Worm (Caenorhabditis elegans) whole organism, L1 larva: ENCODE results near the gene pitp-1.

Experiments
- C04F5.9 ChIP-seq: sonication (generic microtip); optimal IDR thresholded peaks from 2 replicates; lab custom pipeline; 2016; ENCODE audit warnings: missing genetic modification characterization, missing compliant biosample characterization
- C16A3.4 ChIP-seq: fragments of 150-350 bp; optimal IDR thresholded peaks from 2 replicates; lab custom pipeline; 2014; ENCODE audit warnings: missing biosample characterization, missing genetic modification characterization
- aly-2 ChIP-seq: fragments of 150-350 bp; optimal IDR thresholded peaks from 2 replicates; lab custom pipeline; 2014; ENCODE audit warnings: missing biosample characterization, missing genetic modification characterization
- ama-1 ChIP-seq: fragments of 150-350 bp; optimal IDR thresholded peaks from 2 replicates; lab custom pipeline; 2014
- ceh-82 ChIP-seq, 3 experiments: fragments of 150-350 bp in 1 of 3; sonication (generic microtip) in 2 of 3; optimal IDR thresholded peaks; 2 replicates each; lab custom pipeline; 2014 to 2017; ENCODE audit warnings: missing biosample characterization in 3 of 3, missing genetic modification characterization in 3 of 3
- ceh-90 ChIP-seq: sonication (generic microtip); optimal IDR thresholded peaks from 2 replicates; lab custom pipeline; 2016; ENCODE audit warnings: missing genetic modification characterization, missing compliant biosample characterization
- dsc-1 ChIP-seq: sonication (generic microtip); optimal IDR thresholded peaks from 2 replicates; lab custom pipeline; 2016; ENCODE audit warnings: mild to moderate bottlenecking, missing genetic modification characterization, missing compliant biosample characterization
- efl-1 ChIP-seq, 4 experiments: fragments of 150-350 bp; optimal IDR thresholded peaks in 3 of 4; peaks in 1 of 4; 1 replicate in 1 of 4; 2 replicates in 3 of 4; lab custom pipeline; 2014; ENCODE audit warnings: missing biosample characterization in 2 of 4, missing genetic modification characterization in 2 of 4, missing genetic modification reagents in 2 of 4
- efl-3 ChIP-seq: fragments of 200-800 bp; sonication (Bioruptor generic); optimal IDR thresholded peaks from 2 replicates; lab custom pipeline; 2018; ENCODE audit warnings: mild to moderate bottlenecking, missing genetic modification characterization, missing compliant biosample characterization
- egl-27 ChIP-seq, 2 experiments: fragments of 150-350 bp in 1 of 2; sonication (generic microtip); optimal IDR thresholded peaks; 3 replicates each; lab custom pipeline; 2017 to 2018; ENCODE audit warnings: missing biosample characterization in 2 of 2, missing genetic modification characterization in 2 of 2, missing genetic modification reagents in 2 of 2
- elt-2 ChIP-seq: sonication (generic microtip); optimal IDR thresholded peaks from 2 replicates; lab custom pipeline; 2016; ENCODE audit warnings: missing genetic modification characterization, mild to moderate bottlenecking, inconsistent platforms, missing compliant biosample characterization, missing genetic modification reagents
- ets-5 ChIP-seq: fragments of 200-800 bp; sonication (Bioruptor generic); IDR thresholded peaks from 2 replicates; pipeline ENCODE4 v1.3.6; 2022; ENCODE audit warnings: missing genetic modification characterization, missing compliant biosample characterization
- fkh-4 ChIP-seq: sonication (generic microtip); optimal IDR thresholded peaks from 2 replicates; lab custom pipeline; 2016; ENCODE audit warnings: missing compliant biosample characterization, missing genetic modification characterization, borderline replicate concordance
- fkh-8 ChIP-seq: sonication (generic microtip); optimal IDR thresholded peaks from 2 replicates; lab custom pipeline; 2016; ENCODE audit warnings: mild to moderate bottlenecking, missing genetic modification characterization, missing compliant biosample characterization
- hlh-17 ChIP-seq: fragments of 200-800 bp; sonication (Bioruptor generic); optimal IDR thresholded peaks from 2 replicates; lab custom pipeline; 2018; ENCODE audit warnings: missing genetic modification characterization, mild to moderate bottlenecking, missing compliant biosample characterization, moderate library complexity, borderline replicate concordance
- hlh-4 ChIP-seq: sonication (generic microtip); optimal IDR thresholded peaks from 2 replicates; lab custom pipeline; 2016; ENCODE audit warnings: mild to moderate bottlenecking, missing genetic modification characterization, missing compliant biosample characterization
- irx-1 ChIP-seq: sonication (generic microtip); optimal IDR thresholded peaks from 2 replicates; lab custom pipeline; 2016; ENCODE audit warnings: missing genetic modification characterization, missing compliant biosample characterization
- isw-1 ChIP-seq: fragments of 200-800 bp; sonication (Bioruptor generic); IDR thresholded peaks from 2 replicates; pipeline ENCODE4 v1.3.6; 2022; ENCODE audit warnings: missing genetic modification characterization, missing compliant biosample characterization
- lin-13 ChIP-seq: fragments of 150-350 bp; optimal IDR thresholded peaks from 2 replicates; lab custom pipeline; 2014; ENCODE audit warnings: missing biosample characterization, missing genetic modification reagents, missing genetic modification characterization
- lin-15B ChIP-seq: fragments of 150-350 bp; sonication (generic microtip); optimal IDR thresholded peaks from 3 replicates; lab custom pipeline; 2014; ENCODE audit warnings: missing biosample characterization, missing genetic modification characterization
- lin-35 ChIP-seq, 2 experiments: fragments of 150-350 bp; optimal IDR thresholded peaks; 2 replicates each; lab custom pipeline; 2014; ENCODE audit warnings: missing biosample characterization in 2 of 2, missing genetic modification characterization in 2 of 2, missing genetic modification reagents in 2 of 2
- lin-39 ChIP-seq: fragments of 150-350 bp; optimal IDR thresholded peaks from 2 replicates; lab custom pipeline; 2014; ENCODE audit warnings: missing biosample characterization, missing genetic modification reagents, missing genetic modification characterization
- lir-3 ChIP-seq: sonication (generic microtip); optimal IDR thresholded peaks from 2 replicates; lab custom pipeline; 2016; ENCODE audit warnings: mild to moderate bottlenecking, missing genetic modification characterization, moderate library complexity, missing compliant biosample characterization; ENCODE audit not compliant: poor library complexity
- lsy-2 ChIP-seq, 2 experiments: fragments of 150-350 bp; optimal IDR thresholded peaks; 2 replicates each; lab custom pipeline; 2014; ENCODE audit warnings: missing biosample characterization in 2 of 2, missing genetic modification characterization in 2 of 2
- mep-1 ChIP-seq: fragments of 150-350 bp; optimal IDR thresholded peaks from 2 replicates; lab custom pipeline; 2014; ENCODE audit warnings: missing biosample characterization, missing genetic modification characterization
- nhr-11 ChIP-seq: fragments of 150-350 bp; optimal IDR thresholded peaks from 2 replicates; lab custom pipeline; 2014; ENCODE audit warnings: missing biosample characterization, missing genetic modification characterization
- nhr-12 ChIP-seq: sonication (generic microtip); optimal IDR thresholded peaks from 2 replicates; lab custom pipeline; 2017; ENCODE audit warnings: missing biosample characterization, missing genetic modification characterization
- nhr-237 ChIP-seq: fragments of 150-350 bp; optimal IDR thresholded peaks from 2 replicates; lab custom pipeline; 2014; ENCODE audit warnings: missing biosample characterization, missing genetic modification characterization
- nhr-47 ChIP-seq: sonication (generic microtip); optimal IDR thresholded peaks from 2 replicates; lab custom pipeline; 2016; ENCODE audit warnings: mild to moderate bottlenecking, missing genetic modification characterization, moderate library complexity, missing compliant biosample characterization
- rnt-1 ChIP-seq: sonication (generic microtip); optimal IDR thresholded peaks from 2 replicates; lab custom pipeline; 2016; ENCODE audit warnings: mild to moderate bottlenecking, missing genetic modification characterization, moderate library complexity, missing compliant biosample characterization
- snpc-4 ChIP-seq: fragments of 150-350 bp; optimal IDR thresholded peaks from 2 replicates; lab custom pipeline; 2014; ENCODE audit warnings: missing biosample characterization, missing genetic modification characterization
- snu-23 ChIP-seq: sonication (generic microtip); optimal IDR thresholded peaks from 2 replicates; lab custom pipeline; 2016; ENCODE audit warnings: missing genetic modification characterization, missing compliant biosample characterization
- sptf-1 ChIP-seq: fragments of 150-350 bp; optimal IDR thresholded peaks from 2 replicates; lab custom pipeline; 2014; ENCODE audit warnings: missing biosample characterization, missing genetic modification characterization
- sup-37 ChIP-seq: fragments of 200-800 bp; sonication (Bioruptor generic); optimal IDR thresholded peaks from 2 replicates; lab custom pipeline; 2018; ENCODE audit warnings: mild to moderate bottlenecking, missing genetic modification characterization, missing compliant biosample characterization
- tbx-2 ChIP-seq: sonication (generic microtip); optimal IDR thresholded peaks from 2 replicates; lab custom pipeline; 2016; ENCODE audit warnings: missing genetic modification characterization, missing compliant biosample characterization
- tlp-1 ChIP-seq: fragments of 150-350 bp; optimal IDR thresholded peaks from 2 replicates; lab custom pipeline; 2014; ENCODE audit warnings: missing biosample characterization, missing genetic modification characterization
- unc-130 ChIP-seq: fragments of 150-350 bp; optimal IDR thresholded peaks from 2 replicates; lab custom pipeline; 2017; ENCODE audit warnings: missing biosample characterization, missing genetic modification characterization, inconsistent platforms
- unc-30 ChIP-seq: sonication (generic microtip); optimal IDR thresholded peaks from 2 replicates; lab custom pipeline; 2017; ENCODE audit warnings: missing biosample characterization, missing genetic modification characterization
- unc-86 ChIP-seq: sonication (generic microtip); optimal IDR thresholded peaks from 2 replicates; lab custom pipeline; 2016; ENCODE audit warnings: missing genetic modification characterization, missing compliant biosample characterization
- unc-98 ChIP-seq: fragments of 200-800 bp; sonication (Bioruptor generic); IDR thresholded peaks from 2 replicates; pipeline ENCODE4 v1.3.6; 2022; ENCODE audit warnings: missing genetic modification characterization, missing compliant biosample characterization
- vab-15 ChIP-seq: sonication (generic microtip); optimal IDR thresholded peaks from 2 replicates; lab custom pipeline; 2017; ENCODE audit warnings: missing genotype, mild to moderate bottlenecking, missing genetic modification characterization, missing compliant biosample characterization
- xbp-1 ChIP-seq: sonication (generic microtip); optimal IDR thresholded peaks from 2 replicates; lab custom pipeline; 2016; ENCODE audit warnings: missing genetic modification characterization, missing compliant biosample characterization
- ztf-11 ChIP-seq, 2 experiments: sonication (generic microtip); optimal IDR thresholded peaks; 2 replicates each; lab custom pipeline; 2016 to 2017; ENCODE audit warnings: missing genetic modification characterization in 2 of 2, missing biosample characterization in 1 of 2, missing compliant biosample characterization in 1 of 2
- ztf-4 ChIP-seq: fragments of 150-350 bp; optimal IDR thresholded peaks from 2 replicates; lab custom pipeline; 2014; ENCODE audit warnings: missing biosample characterization, missing genetic modification characterization

pitp-1 gene

DNA sequence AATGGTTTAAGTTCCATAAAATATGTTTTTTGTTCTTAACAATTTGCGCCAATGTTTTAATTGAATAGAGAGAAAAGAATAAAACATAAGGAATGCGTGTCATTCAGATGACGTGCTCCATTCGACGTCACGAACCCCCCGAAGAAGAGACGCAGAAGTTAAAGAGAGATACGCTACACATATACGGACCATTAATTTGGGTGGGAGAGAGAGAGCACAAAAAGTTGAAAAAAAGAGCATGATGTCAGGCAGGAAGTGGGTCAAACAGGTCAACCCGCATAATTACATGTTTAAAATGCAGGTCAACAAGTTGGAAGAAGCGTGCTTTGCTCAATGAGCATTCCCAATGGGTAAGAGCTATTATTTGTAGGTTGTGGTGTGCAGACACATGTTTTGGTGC lies 30.6 kb upstream of the pitp-1 start (continued):
- TF ChIP-seq ceh-90 (tag; lab: Kevin White, UChicago) (no peak), lin-15B (tag; lab: Kevin White, UChicago) (no peak), nhr-47 (peak; percentile 21), snpc-4 (tag; lab: Kevin White, UChicago) (no peak), snu-23 (GFP tag; lab: Kevin White, UChicago) (no peak), aly-2 (tag; lab: Kevin White, UChicago) (no peak), rnt-1 (tag; lab: Kevin White, UChicago) (no peak), hlh-17 (GFP tag; lab: Kevin White, UChicago) (no peak), lsy-2 (tag; optimal IDR thresholded peaks at IDR 0.05; lab: Kevin White, UChicago) (peak in 1 of 2 experiments; percentile 42), lin-39 (tag; lab: Kevin White, UChicago) (no peak), ama-1 (lab: Kevin White, UChicago) (no peak), nhr-11 (no peak), lir-3 (tag; lab: Kevin White, UChicago) (no peak), efl-3 (GFP tag; lab: Kevin White, UChicago) (no peak), C16A3.4 (tag; lab: Kevin White, UChicago) (no peak), mep-1 (tag; lab: Kevin White, UChicago) (no peak), tlp-1 (tag; lab: Kevin White, UChicago) (no peak), sptf-1 (tag; lab: Kevin White, UChicago) (no peak), fkh-4 (no peak), C04F5.9 (tag; lab: Kevin White, UChicago) (no peak), xbp-1 (tag; lab: Kevin White, UChicago) (no peak), efl-1 (optimal IDR thresholded peaks at IDR 0.05; lab: Kevin White, UChicago) (peak in 1 of 2 experiments; percentile 20), efl-1 (GFP tag; optimal IDR thresholded peaks at IDR 0.05 in 1 of 2; lab: Kevin White, UChicago) (no peak), tbx-2 (tag; lab: Kevin White, UChicago) (peak; percentile 36), nhr-237 (no peak), irx-1 (tag; lab: Kevin White, UChicago) (no peak), unc-86 (tag; lab: Kevin White, UChicago) (peak; percentile 61), nhr-12 (no peak), isw-1 (GFP tag; lab: Robert Waterston, UW) (no peak), dsc-1 (tag; lab: Kevin White, UChicago) (no peak), fkh-8 (tag; lab: Kevin White, UChicago) (peak; percentile 19), unc-130 (tag; lab: Kevin White, UChicago) (no peak), ets-5 (GFP tag; lab: Robert Waterston, UW) (no peak), ceh-82 (tag; optimal IDR thresholded peaks at IDR 0.05; lab: Kevin White, UChicago) (no peak), lin-35 (GFP tag; optimal IDR thresholded peaks at IDR 0.05; lab: Kevin White, UChicago) (no peak), egl-27 (tag; optimal IDR thresholded peaks at IDR 0.05; lab: Kevin White, UChicago) (no peak), vab-15 (tag; lab: Kevin White, UChicago) (no peak), elt-2 (no peak), unc-30 (no peak), hlh-4 (no peak), ztf-4 (tag; lab: Kevin White, UChicago) (no peak), ztf-11 (tag; optimal IDR thresholded peaks at IDR 0.05; lab: Kevin White, UChicago) (no peak), unc-98 (GFP tag; lab: Robert Waterston, UW) (no peak), lin-13 (no peak)

DNA sequence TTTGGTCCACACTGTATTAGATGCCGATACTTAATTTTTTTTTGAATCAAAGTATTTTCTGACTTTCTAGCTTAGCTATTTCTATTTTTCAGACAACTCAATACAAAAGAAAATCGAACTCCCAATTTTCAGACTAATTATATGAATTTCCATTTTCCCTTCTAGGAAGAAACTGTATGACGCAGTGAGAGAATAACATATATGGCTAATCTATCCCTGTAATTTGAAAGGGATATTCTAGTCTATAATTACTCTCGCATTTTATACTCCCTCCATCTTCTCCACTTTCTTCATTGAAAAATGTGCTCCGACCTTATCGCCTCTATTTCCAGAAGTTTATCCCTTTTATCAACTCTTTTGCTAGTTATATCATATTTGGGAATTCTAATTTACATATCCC lies 23.8 kb upstream of the pitp-1 start, which contains the start of gene C54C6.4:
TSS of gene C54C6.4 (plus strand) at position 301 of the 400 bp plus-strand sequence.
- TF ChIP-seq fkh-8 (tag; lab: Kevin White, UChicago) = no peak
- no peak for TF ChIP-seq efl-1 (optimal IDR thresholded peaks at IDR 0.05; lab: Kevin White, UChicago)
- TF ChIP-seq efl-1 (GFP tag; optimal IDR thresholded peaks at IDR 0.05 in 1 of 2; lab: Kevin White, UChicago) = peak in 1 of 2 experiments; percentile 16
- no peak for TF ChIP-seq sup-37 (GFP tag; lab: Kevin White, UChicago)
